Worm (Caenorhabditis elegans) whole organism, L4/young adult: ENCODE measurements around the gene C06E4.2.

Source experiments
- W03F9.2 ChIP-seq: fragments of 150-350 bp; optimal IDR thresholded peaks from 2 replicates; lab custom pipeline; 2014; ENCODE audit warnings: missing biosample characterization, missing genetic modification characterization
- dao-5 ChIP-seq: sonication (generic microtip); optimal IDR thresholded peaks from 2 replicates; lab custom pipeline; 2016; ENCODE audit warnings: missing genotype, missing genetic modification characterization, moderate library complexity, missing compliant biosample characterization
- him-1 ChIP-seq: sonication (generic microtip); optimal IDR thresholded peaks from 2 replicates; lab custom pipeline; 2016; ENCODE audit warnings: missing genotype, missing genetic modification reagents, missing genetic modification characterization, missing compliant biosample characterization

DNA sequence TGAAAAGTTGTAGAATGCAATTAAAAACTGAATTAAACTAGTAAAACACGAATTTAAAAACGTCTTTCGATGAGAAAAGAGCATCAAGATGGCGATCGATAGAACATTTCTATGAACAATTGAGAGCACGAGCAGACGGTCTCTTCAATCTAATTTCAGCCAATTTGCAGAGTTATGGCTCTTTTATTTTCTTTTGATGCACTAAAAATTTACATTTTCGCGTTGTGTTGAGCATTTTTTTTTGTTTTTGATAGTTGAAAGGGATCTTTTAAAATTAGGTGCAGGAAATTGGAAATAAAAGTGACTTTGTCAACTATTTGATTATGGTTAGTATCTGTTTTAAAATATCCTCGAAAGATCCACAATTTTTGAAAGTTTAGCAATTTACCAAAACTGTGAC is 32.2 kb downstream of the C06E4.2 start, which contains the start of gene F42C5.6:
- no peak for TF ChIP-seq him-1 (tag; lab: Kevin White, UChicago)
- TF ChIP-seq W03F9.2 (tag; lab: Kevin White, UChicago): no peak
- TF ChIP-seq dao-5: no peak
